Fruit fly (Drosophila melanogaster): Measurements from ENCODE around the gene CG9630.
A peak's percentile ranks its signal among the peaks of the same experiment; 100 is the strongest.

Gene CG9630

dm6 chr3R:8285727-8286344 lies 16.1 kb upstream of the CG9630 start:
- no peak for TF ChIP-seq Ets98B (GFP tag; IDR thresholded peaks at IDR 0.05)

DNA sequence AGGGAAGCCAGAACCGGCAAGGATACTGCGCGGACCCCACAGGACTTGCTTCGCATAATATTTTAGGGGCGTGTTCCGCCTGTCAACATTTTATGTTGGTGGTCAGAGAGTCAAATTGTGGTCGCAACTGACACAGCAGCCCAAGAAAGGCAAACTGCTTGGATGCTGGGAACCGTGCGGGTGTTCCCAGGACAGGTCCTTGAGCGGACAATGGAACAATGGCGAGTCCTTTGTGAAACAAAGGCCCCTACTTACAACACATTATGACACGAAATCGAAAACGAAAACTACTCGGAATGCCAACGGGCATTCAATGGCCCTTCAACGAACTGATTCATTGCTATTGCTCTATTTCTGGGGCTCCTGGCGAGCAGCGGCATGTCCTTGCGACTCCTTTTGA lies 14.5 kb upstream of the CG9630 start:
- TF ChIP-seq CG32121 (GFP tag; IDR thresholded peaks at IDR 0.05) (no peak), CG12605 (GFP tag; IDR thresholded peaks at IDR 0.05) (no peak)

dm6 chr3R:8282727-8283126 lies 13.0 kb upstream of the CG9630 start:
- TF ChIP-seq Snoo (tag; optimal IDR thresholded peaks at IDR 0.05) (peak; percentile 13), CG32121 (GFP tag; IDR thresholded peaks at IDR 0.05) (no peak), CG14655 (GFP tag; optimal IDR thresholded peaks at IDR 0.05) (no peak)

dm6 chr3R:8279970-8280369 lies 10.3 kb upstream of the CG9630 start:
- no peak for TF ChIP-seq CG34367 (tag; optimal IDR thresholded peaks at IDR 0.05)
- TF ChIP-seq CG14655 (GFP tag; optimal IDR thresholded peaks at IDR 0.05), result no peak
- no peak for TF ChIP-seq fd96Ca (GFP tag; IDR thresholded peaks at IDR 0.05)
- no peak for TF ChIP-seq D1 (tag; optimal IDR thresholded peaks at IDR 0.05)
- TF ChIP-seq CG10348 (GFP tag; IDR thresholded peaks at IDR 0.05), result no peak
- TF ChIP-seq Ets98B (GFP tag; IDR thresholded peaks at IDR 0.05), result no peak
- no peak for TF ChIP-seq Snoo (tag; optimal IDR thresholded peaks at IDR 0.05)
- no peak for TF ChIP-seq CG12605 (GFP tag; IDR thresholded peaks at IDR 0.05)
- TF ChIP-seq CG13204 (GFP tag; optimal IDR thresholded peaks at IDR 0.05), result no peak
- no peak for TF ChIP-seq CG4496 (GFP tag; IDR thresholded peaks at IDR 0.05)
- TF ChIP-seq CG8159 (tag; optimal IDR thresholded peaks at IDR 0.05), result no peak

DNA sequence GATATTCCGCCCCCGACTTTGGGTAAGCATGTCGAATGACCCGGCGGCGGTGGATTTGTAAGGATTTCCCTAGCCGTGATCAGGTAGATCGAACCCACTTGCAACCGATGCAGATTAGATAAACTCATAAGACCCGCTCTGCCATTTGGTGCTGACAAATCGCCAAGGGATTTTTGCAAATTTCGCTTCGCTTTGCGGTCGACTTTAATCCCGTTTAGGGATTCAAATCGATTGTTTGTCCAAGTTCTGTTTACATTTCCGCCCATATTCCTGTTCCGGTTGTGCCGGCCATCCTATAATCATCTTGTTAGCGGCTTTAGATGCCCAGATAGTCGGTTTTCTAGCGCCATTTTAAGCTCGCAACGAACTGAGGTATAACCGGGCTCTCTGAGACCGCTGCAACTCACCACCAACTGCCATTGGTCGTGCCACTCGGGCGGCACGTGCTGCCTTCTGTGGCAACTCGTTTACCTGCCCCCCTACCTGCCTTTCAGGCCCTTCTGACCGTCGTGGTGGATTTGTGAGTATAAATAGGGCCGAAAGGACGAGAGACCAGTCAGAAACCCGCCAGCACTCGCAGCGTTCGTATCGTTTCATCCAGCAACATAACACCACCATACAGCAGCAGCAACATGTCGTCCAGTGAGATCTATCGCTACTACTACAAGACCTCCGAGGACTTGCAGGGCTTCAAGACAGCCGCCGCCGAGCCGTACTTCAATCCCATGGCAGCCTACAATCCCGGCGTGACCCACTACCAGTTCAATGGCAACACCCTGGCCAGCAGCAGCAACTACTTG lies 8.0 kb upstream of the CG9630 start, which contains the start of gene ato:
Gene ato (plus strand): TSS at position 559 of the 800 bp plus-strand sequence.
- TF ChIP-seq CG15710 (tag; optimal IDR thresholded peaks at IDR 0.05) (no peak), CG13204 (GFP tag; optimal IDR thresholded peaks at IDR 0.05) (peak; percentile 18)

DNA sequence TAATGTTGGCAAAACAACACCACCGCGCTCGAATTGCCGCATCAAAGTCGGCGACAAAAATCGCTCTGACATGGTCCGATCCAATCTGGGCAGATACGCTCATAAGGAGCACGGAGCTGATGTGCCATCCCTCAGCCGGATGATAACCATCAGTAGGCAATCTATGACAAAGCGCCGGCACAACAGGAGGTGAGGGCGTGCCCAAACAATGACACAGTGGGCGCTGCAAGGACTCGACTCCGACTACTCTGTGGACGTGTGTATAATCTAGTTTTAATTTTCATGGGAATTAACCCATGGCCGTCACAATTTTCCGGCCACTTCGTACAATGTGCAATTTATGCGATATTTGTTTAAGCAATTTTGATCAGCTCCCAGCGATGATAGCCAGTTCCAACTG lies 5.3 kb upstream of the CG9630 start:
- no peak for TF ChIP-seq CG8301 (tag; optimal IDR thresholded peaks at IDR 0.05)
- no peak for TF ChIP-seq CG34367 (tag; optimal IDR thresholded peaks at IDR 0.05)
- no peak for TF ChIP-seq CG13204 (GFP tag; optimal IDR thresholded peaks at IDR 0.05)
- no peak for TF ChIP-seq CG17806 (tag; optimal IDR thresholded peaks at IDR 0.05)
- TF ChIP-seq CG4496 (GFP tag; IDR thresholded peaks at IDR 0.05), result no peak
- no peak for TF ChIP-seq fd96Ca (GFP tag; IDR thresholded peaks at IDR 0.05)
- no peak for TF ChIP-seq CG9948 (tag; optimal IDR thresholded peaks at IDR 0.05)

DNA sequence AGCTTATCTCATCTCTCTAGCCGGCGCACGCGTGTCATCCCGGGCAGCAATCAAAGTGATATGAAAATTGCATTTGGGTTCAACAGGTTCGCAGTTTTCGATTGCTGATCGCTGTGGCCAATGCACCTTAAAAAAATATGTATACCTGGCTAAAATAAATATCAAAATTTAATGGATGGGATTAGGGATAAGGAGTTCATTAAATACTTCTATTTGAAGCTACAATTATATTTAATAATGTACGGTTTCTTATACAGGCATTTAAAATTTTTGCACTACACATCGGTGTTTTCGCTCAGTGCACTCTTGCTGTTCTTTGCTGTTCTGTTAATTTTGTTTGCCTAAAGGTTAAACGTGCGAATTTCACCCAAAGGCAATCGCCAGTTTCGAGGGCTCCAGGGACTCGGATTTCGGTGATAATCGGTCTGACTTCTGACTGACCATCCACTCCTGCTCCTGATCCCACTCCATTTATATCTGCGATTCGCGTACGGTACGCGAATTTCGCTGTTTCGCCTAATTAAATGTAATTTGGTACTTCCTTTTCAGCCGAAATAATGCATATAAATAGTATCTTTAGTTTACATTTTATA lies 3.0 kb upstream of the CG9630 start:
- TF ChIP-seq Pif1B (GFP tag; optimal IDR thresholded peaks at IDR 0.05) (no peak), gl (tag; optimal IDR thresholded peaks at IDR 0.05) (no peak), Snoo (tag; optimal IDR thresholded peaks at IDR 0.05) (peak; percentile 56), CG12605 (GFP tag; IDR thresholded peaks at IDR 0.05) (no peak)

- TF ChIP-seq CG17806 (tag; optimal IDR thresholded peaks at IDR 0.05), result peak; percentile 70
- peak; percentile 77 for TF ChIP-seq CG9948 (tag; optimal IDR thresholded peaks at IDR 0.05)
- TF ChIP-seq CG34367 (tag; optimal IDR thresholded peaks at IDR 0.05), result peak; percentile 65
- TF ChIP-seq rn (GFP tag; IDR thresholded peaks at IDR 0.05), result peak; percentile 73
- no peak for TF ChIP-seq CG14655 (GFP tag; optimal IDR thresholded peaks at IDR 0.05)
- TF ChIP-seq gl (tag; optimal IDR thresholded peaks at IDR 0.05), result no peak
- peak; percentile 85 for TF ChIP-seq CG4496 (GFP tag; IDR thresholded peaks at IDR 0.05)
- no peak for TF ChIP-seq CG12605 (GFP tag; IDR thresholded peaks at IDR 0.05)
- TF ChIP-seq CG10348 (GFP tag; IDR thresholded peaks at IDR 0.05), result peak; percentile 39; the same call in 1 of the 2 replicates
- TF ChIP-seq EcR (GFP tag; optimal IDR thresholded peaks at IDR 0.05), result no peak
- TF ChIP-seq Snoo (tag; optimal IDR thresholded peaks at IDR 0.05), result peak; percentile 85
- no peak for TF ChIP-seq Pif1B (GFP tag; optimal IDR thresholded peaks at IDR 0.05)
- TF ChIP-seq CG8301 (tag; optimal IDR thresholded peaks at IDR 0.05), result peak; percentile 64
- no peak for TF ChIP-seq D1 (tag; optimal IDR thresholded peaks at IDR 0.05)
- TF ChIP-seq CG15710 (tag; optimal IDR thresholded peaks at IDR 0.05), result peak; percentile 83
- TF ChIP-seq CG32121 (GFP tag; IDR thresholded peaks at IDR 0.05), result peak; percentile 73
- TF ChIP-seq Ets98B (GFP tag; IDR thresholded peaks at IDR 0.05), result peak; percentile 71; the same call in 1 of the 2 replicates
- TF ChIP-seq Pif1A (GFP tag; optimal IDR thresholded peaks at IDR 0.05), result no peak
- peak; percentile 61; the same call in 2 of the 3 replicates for TF ChIP-seq fd96Ca (GFP tag; IDR thresholded peaks at IDR 0.05)
- no peak for TF ChIP-seq CG13204 (GFP tag; optimal IDR thresholded peaks at IDR 0.05)
- peak; percentile 83 for TF ChIP-seq CG8159 (tag; optimal IDR thresholded peaks at IDR 0.05)
These were observed 5.2 kb downstream of the CG9630 start, which contains the start of the genes RPA1 and Mcm2 for dm6 chr3R:8264302-8265080. RPA1 (minus strand) TSS chr3R:8264451. Mcm2 (plus strand) TSS chr3R:8264970.
